Worm (Caenorhabditis elegans): ENCODE results near the gene mrps-7.

DNA sequence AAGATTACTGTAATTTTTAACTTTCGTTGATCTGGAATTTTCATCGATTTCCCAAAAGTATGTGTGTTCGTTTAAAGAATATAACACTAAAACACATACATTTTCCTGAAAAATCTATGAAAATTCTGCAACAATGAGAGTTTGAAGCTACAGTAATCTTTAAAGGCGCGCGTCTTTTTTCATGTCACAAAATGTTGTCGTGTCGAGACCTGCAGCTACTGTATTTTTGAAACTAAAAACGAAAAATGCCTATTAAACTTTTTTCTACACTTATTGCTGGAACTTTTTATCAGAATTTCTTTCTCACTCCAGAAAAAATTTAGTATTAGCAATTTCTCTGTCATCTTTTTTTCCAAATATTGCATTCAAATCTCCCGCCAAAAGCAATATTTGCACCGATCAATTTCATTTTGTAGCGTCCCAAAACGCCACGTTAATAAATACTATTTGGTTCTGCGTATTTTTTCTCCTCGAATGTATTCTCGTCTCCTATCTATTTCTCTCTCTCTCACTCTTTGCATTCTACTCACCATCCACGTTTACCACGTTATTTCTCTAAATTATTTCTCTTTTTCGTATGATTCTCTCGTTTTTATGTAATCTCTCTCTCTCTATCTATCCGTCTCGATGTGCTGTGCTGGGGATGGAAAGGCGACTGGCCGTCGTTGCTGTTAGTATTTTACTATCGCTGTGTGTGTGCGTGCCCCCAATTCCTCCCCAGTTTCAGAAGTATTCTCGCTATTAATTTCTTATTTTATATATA, 19.0 kb upstream of the mrps-7 start, which contains the start of gene melo-1:
- TF ChIP-seq tab-1 (GFP tag; IDR thresholded peaks at IDR 0.05) = no peak
- TF ChIP-seq ztf-29 (GFP tag; IDR thresholded peaks at IDR 0.05) = no peak
- no peak for TF ChIP-seq cog-1 (tag; optimal IDR thresholded peaks at IDR 0.05)
- no peak for TF ChIP-seq flt-1 (GFP tag; IDR thresholded peaks at IDR 0.05)

Data from whole organism, midembryonic.